Worm (Caenorhabditis elegans): Measurements from ENCODE around the gene bgal-1.
A peak's percentile ranks its signal among the peaks of the same experiment; 100 is the strongest.

bgal-1 gene

DNA sequence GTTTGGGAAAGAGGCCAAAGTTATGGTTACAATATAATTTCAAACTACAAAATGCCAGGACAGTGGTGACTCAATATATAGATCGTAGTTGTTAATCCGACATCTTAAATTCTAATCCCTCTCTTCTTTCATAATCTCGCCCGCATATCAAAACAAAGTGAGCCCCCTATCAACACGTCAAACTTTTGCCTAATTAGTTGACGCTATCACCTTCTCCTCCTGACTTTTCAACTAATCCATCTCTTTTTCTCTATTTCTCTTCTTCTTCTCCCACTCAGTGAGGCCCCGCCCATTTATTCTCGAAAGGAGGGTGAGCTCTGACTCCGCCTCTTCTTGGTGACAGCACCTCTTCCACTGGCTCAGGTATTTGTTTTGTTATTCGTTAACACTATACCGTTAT lies 14.5 kb downstream of the bgal-1 start:
- TF ChIP-seq R02D3.7 (tag; optimal IDR thresholded peaks at IDR 0.05): no peak
- no peak for TF ChIP-seq elt-3 (tag; optimal IDR thresholded peaks at IDR 0.05)
- no peak for TF ChIP-seq snpc-4 (tag; optimal IDR thresholded peaks at IDR 0.05)

- TF ChIP-seq mbf-1 (tag; optimal IDR thresholded peaks at IDR 0.05): no peak
- TF ChIP-seq sem-4 (tag; optimal IDR thresholded peaks at IDR 0.05): no peak
- no peak for TF ChIP-seq nhr-11 (tag; optimal IDR thresholded peaks at IDR 0.05)
- no peak for TF ChIP-seq aly-2 (tag; optimal IDR thresholded peaks at IDR 0.05)
- no peak for TF ChIP-seq mab-5 (tag; optimal IDR thresholded peaks at IDR 0.05)
- TF ChIP-seq lsy-2 (tag; optimal IDR thresholded peaks at IDR 0.05): no peak
- TF ChIP-seq unc-39 (tag; optimal IDR thresholded peaks at IDR 0.05): no peak
- TF ChIP-seq unc-55 (GFP tag; optimal IDR thresholded peaks at IDR 0.05): no peak
- no peak for TF ChIP-seq ztf-1 (GFP tag; conservative IDR thresholded peaks at IDR 0.05)
- no peak for TF ChIP-seq fos-1 (tag; optimal IDR thresholded peaks at IDR 0.05)
- TF ChIP-seq sma-3 (GFP tag; optimal IDR thresholded peaks at IDR 0.05): no peak
- no peak for TF ChIP-seq C34F6.9 (tag; optimal IDR thresholded peaks at IDR 0.05)
- no peak for TF ChIP-seq nhr-6 (tag; optimal IDR thresholded peaks at IDR 0.05)
- TF ChIP-seq skn-1 (tag; optimal IDR thresholded peaks at IDR 0.05): no peak
- no peak for TF ChIP-seq sma-9 (GFP tag; optimal IDR thresholded peaks at IDR 0.05)
- no peak for TF ChIP-seq sma-9 (tag; optimal IDR thresholded peaks at IDR 0.05)
- no peak for TF ChIP-seq crh-2 (tag; optimal IDR thresholded peaks at IDR 0.05)
- TF ChIP-seq ceh-82 (tag; optimal IDR thresholded peaks at IDR 0.05): no peak
- no peak for TF ChIP-seq nhr-10 (tag; optimal IDR thresholded peaks at IDR 0.05)
- no peak for TF ChIP-seq nhr-237 (tag; optimal IDR thresholded peaks at IDR 0.05)
- no peak for TF ChIP-seq lin-13 (GFP tag; optimal IDR thresholded peaks at IDR 0.05)
These were observed 16.2 kb downstream of the bgal-1 start for ce11 chrV:11209452-11210188.

ce11 chrV:11206467-11206866 lies 19.4 kb downstream of the bgal-1 start:
- TF ChIP-seq ceh-16 (tag; optimal IDR thresholded peaks at IDR 0.05) (no peak), sem-4 (tag; optimal IDR thresholded peaks at IDR 0.05) (no peak), skn-1 (tag; optimal IDR thresholded peaks at IDR 0.05) (no peak), egl-27 (tag; optimal IDR thresholded peaks at IDR 0.05) (no peak), aly-2 (tag; optimal IDR thresholded peaks at IDR 0.05) (no peak)

ce11 chrV:11204452-11204851 lies 21.4 kb downstream of the bgal-1 start:
- no peak for TF ChIP-seq nhr-129 (tag; optimal IDR thresholded peaks at IDR 0.05)
- TF ChIP-seq nhr-237 (tag; optimal IDR thresholded peaks at IDR 0.05): no peak

DNA sequence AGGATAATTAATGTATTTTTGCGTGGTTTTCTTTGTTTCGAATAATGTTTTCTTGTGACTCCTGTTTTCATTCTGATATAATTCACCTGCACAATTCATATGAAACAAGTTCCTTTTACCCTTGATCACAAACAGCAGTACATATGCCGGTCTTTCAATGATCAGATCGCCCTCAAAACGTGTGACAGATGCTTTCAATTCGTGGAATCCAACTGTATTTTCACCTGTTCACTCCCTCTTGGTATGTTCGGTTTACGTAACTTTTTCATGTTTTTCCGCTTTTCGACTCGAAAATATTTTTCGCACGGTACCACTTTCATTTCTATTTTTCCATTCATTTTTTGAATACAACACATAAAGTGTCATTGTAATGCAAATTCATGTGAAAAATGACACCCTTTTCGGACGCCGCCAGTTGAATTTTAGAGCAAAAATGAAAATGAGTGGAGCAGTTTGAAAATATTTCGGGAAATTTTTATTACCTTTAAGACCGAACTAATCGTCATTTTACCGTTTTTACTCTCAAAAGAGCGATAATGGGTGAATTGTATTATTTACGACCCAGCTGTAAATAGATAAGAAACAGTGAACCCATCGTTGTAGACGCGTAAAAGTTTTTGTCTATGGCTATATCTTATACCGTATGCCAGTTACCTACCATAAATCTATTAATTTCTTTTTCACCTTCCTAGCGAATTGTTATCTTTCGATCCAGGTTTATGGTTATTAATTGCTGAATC lies 23.8 kb downstream of the bgal-1 start, which contains the start of gene K10D6.4:
K10D6.4 (plus strand) TSS at position 100 of the 740 bp plus-strand sequence.
- TF ChIP-seq fos-1 (tag; optimal IDR thresholded peaks at IDR 0.05) (peak; percentile 47), sma-9 (GFP tag; optimal IDR thresholded peaks at IDR 0.05) (no peak), sma-9 (tag; optimal IDR thresholded peaks at IDR 0.05) (no peak), lin-11 (tag; optimal IDR thresholded peaks at IDR 0.05) (peak; percentile 5)

DNA sequence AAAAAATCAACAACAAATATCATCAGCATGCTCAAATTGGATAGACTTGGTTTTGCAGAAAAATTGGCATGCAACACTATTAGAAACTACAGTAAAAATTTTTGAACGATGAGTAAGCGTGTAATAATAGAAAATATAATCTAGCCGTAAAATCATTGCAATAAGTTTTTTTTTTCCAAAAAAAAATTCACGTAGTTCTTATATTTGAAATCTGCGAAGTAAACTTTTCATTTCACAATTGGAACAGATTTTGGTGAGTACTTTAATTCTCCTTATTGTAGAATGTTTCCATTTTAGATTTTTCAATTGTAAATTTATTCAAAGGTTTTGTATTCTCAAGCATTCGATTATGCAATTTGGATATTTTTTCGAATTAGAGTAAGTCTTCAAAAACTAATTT lies 25.5 kb downstream of the bgal-1 start, which contains the start of gene K10D6.3:
K10D6.3 (plus strand) TSS at position 301 of the 400 bp plus-strand sequence.
- TF ChIP-seq ztf-11 (tag; optimal IDR thresholded peaks at IDR 0.05): no peak
- TF ChIP-seq sma-9 (GFP tag; optimal IDR thresholded peaks at IDR 0.05): no peak
- no peak for TF ChIP-seq sma-9 (tag; optimal IDR thresholded peaks at IDR 0.05)
- no peak for TF ChIP-seq lsy-2 (tag; optimal IDR thresholded peaks at IDR 0.05)
- TF ChIP-seq ceh-82 (tag; optimal IDR thresholded peaks at IDR 0.05): no peak
- no peak for TF ChIP-seq mdl-1 (tag; optimal IDR thresholded peaks at IDR 0.05)
- no peak for TF ChIP-seq nhr-129 (tag; optimal IDR thresholded peaks at IDR 0.05)
- TF ChIP-seq egl-27 (tag; optimal IDR thresholded peaks at IDR 0.05): no peak
- no peak for TF ChIP-seq nhr-237 (tag; optimal IDR thresholded peaks at IDR 0.05)
- TF ChIP-seq lin-13 (GFP tag; optimal IDR thresholded peaks at IDR 0.05): no peak
- no peak for TF ChIP-seq ZK546.5 (tag; optimal IDR thresholded peaks at IDR 0.05)
- no peak for TF ChIP-seq peb-1 (tag; optimal IDR thresholded peaks at IDR 0.05)
- no peak for TF ChIP-seq nhr-12 (tag; optimal IDR thresholded peaks at IDR 0.05)
- TF ChIP-seq sem-4 (tag; optimal IDR thresholded peaks at IDR 0.05): no peak
- TF ChIP-seq lin-39 (tag; optimal IDR thresholded peaks at IDR 0.05): no peak
- TF ChIP-seq dmd-4 (tag; optimal IDR thresholded peaks at IDR 0.05): no peak
- TF ChIP-seq nhr-21 (tag; optimal IDR thresholded peaks at IDR 0.05): no peak
- no peak for TF ChIP-seq sma-3 (GFP tag; optimal IDR thresholded peaks at IDR 0.05)
- no peak for TF ChIP-seq C34F6.9 (tag; optimal IDR thresholded peaks at IDR 0.05)

Measured in whole organism, L2 larva.